Worm (Caenorhabditis elegans): ENCODE results near the gene emb-27.
A peak's percentile ranks its signal among the peaks of the same experiment; 100 is the strongest.

emb-27 gene

ce11 chrII:8126132-8126531, 35.8 kb downstream of the emb-27 start:
- no peak for TF ChIP-seq bed-1 (GFP tag; IDR thresholded peaks at IDR 0.05)
- no peak for TF ChIP-seq ceh-91 (GFP tag; IDR thresholded peaks at IDR 0.05)
- peak; percentile 24 for TF ChIP-seq tbp1 (GFP tag; optimal IDR thresholded peaks at IDR 0.05)
- TF ChIP-seq ekl-4 (GFP tag; IDR thresholded peaks at IDR 0.05) = no peak
- TF ChIP-seq lin-35 (GFP tag; optimal IDR thresholded peaks at IDR 0.05) = no peak
- TF ChIP-seq nfya-1 (tag; optimal IDR thresholded peaks at IDR 0.05; ENCODE audit: borderline replicate concordance, insufficient read depth) = no peak
- TF ChIP-seq F10E7.11 (tag; optimal IDR thresholded peaks at IDR 0.05) = no peak
- TF ChIP-seq hlh-12 (tag; optimal IDR thresholded peaks at IDR 0.05) = no peak
- TF ChIP-seq lsy-27 (tag; optimal IDR thresholded peaks at IDR 0.05; ENCODE audit: borderline replicate concordance, insufficient read depth) = no peak
- TF ChIP-seq F33H1.4 (GFP tag; IDR thresholded peaks at IDR 0.05) = no peak
- no peak for TF ChIP-seq nhr-120 (GFP tag; IDR thresholded peaks at IDR 0.05)
- no peak for TF ChIP-seq attf-6 (GFP tag; IDR thresholded peaks at IDR 0.05)
- TF ChIP-seq F57C9.4 (tag; optimal IDR thresholded peaks at IDR 0.05) = no peak
- no peak for TF ChIP-seq madf-8 (GFP tag; conservative IDR thresholded peaks at IDR 0.05)
- TF ChIP-seq madf-10 (tag; optimal IDR thresholded peaks at IDR 0.05) = no peak
- no peak for TF ChIP-seq unc-130 (GFP tag; optimal IDR thresholded peaks at IDR 0.05)
- no peak for TF ChIP-seq T26A5.8 (tag; optimal IDR thresholded peaks at IDR 0.05)
- no peak for TF ChIP-seq nhr-27 (tag; optimal IDR thresholded peaks at IDR 0.05)
- TF ChIP-seq mel-28 (tag; optimal IDR thresholded peaks at IDR 0.05; ENCODE audit: borderline replicate concordance) = no peak
- TF ChIP-seq sea-2 (GFP tag; IDR thresholded peaks at IDR 0.05) = no peak
- TF ChIP-seq ccch-3 (GFP tag; optimal IDR thresholded peaks at IDR 0.05) = no peak
- no peak for TF ChIP-seq repo-1 (tag; optimal IDR thresholded peaks at IDR 0.05)
- TF ChIP-seq hmg-1.2 (GFP tag; IDR thresholded peaks at IDR 0.05) = peak; percentile 61; the same call in 1 of the 2 replicates
- no peak for TF ChIP-seq dox-1 (GFP tag; IDR thresholded peaks at IDR 0.05)
- TF ChIP-seq T07F8.4 (tag; optimal IDR thresholded peaks at IDR 0.05) = no peak
- TF ChIP-seq mxl-1 (tag; optimal IDR thresholded peaks at IDR 0.05) = no peak
- TF ChIP-seq zfh-2 (GFP tag; conservative IDR thresholded peaks at IDR 0.05) = peak; percentile 83
- no peak for TF ChIP-seq hsf-1 (GFP tag; IDR thresholded peaks at IDR 0.05)
- TF ChIP-seq aptf-3 (GFP tag; IDR thresholded peaks at IDR 0.05) = no peak
- TF ChIP-seq ztf-26 (tag; optimal IDR thresholded peaks at IDR 0.05) = no peak
- no peak for TF ChIP-seq him-1 (tag; optimal IDR thresholded peaks at IDR 0.05)
- no peak for TF ChIP-seq rcor-1 (GFP tag; IDR thresholded peaks at IDR 0.05)
- TF ChIP-seq nfyb-1 (GFP tag; IDR thresholded peaks at IDR 0.05) = 0 out of 2 replicates have a peak, but pooled peaks have one; percentile 13
- TF ChIP-seq ztf-22 (GFP tag; optimal IDR thresholded peaks at IDR 0.05) = no peak
- no peak for TF ChIP-seq hmg-20 (GFP tag; IDR thresholded peaks at IDR 0.05)
- no peak for TF ChIP-seq lin-26 (GFP tag; IDR thresholded peaks at IDR 0.05)
- TF ChIP-seq nfya-2 (GFP tag; IDR thresholded peaks at IDR 0.05) = no peak
- TF ChIP-seq Y53G8AR.9 (GFP tag; conservative IDR thresholded peaks at IDR 0.05) = no peak
- TF ChIP-seq ceh-58 (GFP tag; IDR thresholded peaks at IDR 0.05) = no peak
- TF ChIP-seq attf-5 (GFP tag; optimal IDR thresholded peaks at IDR 0.05) = no peak
- TF ChIP-seq lir-1 (GFP tag; conservative IDR thresholded peaks at IDR 0.05) = no peak
- TF ChIP-seq madf-6 (GFP tag; IDR thresholded peaks at IDR 0.05) = no peak
- no peak for TF ChIP-seq ztf-28 (GFP tag; IDR thresholded peaks at IDR 0.05)
- no peak for TF ChIP-seq unc-62 (GFP tag; optimal IDR thresholded peaks at IDR 0.05)
- no peak for TF ChIP-seq gei-17 (GFP tag; optimal IDR thresholded peaks at IDR 0.05)
- TF ChIP-seq F49E8.2 (tag; optimal IDR thresholded peaks at IDR 0.05; ENCODE audit: insufficient read depth) = no peak
- TF ChIP-seq egl-44 (GFP tag; IDR thresholded peaks at IDR 0.05) = no peak
- no peak for TF ChIP-seq lin-40 (tag; optimal IDR thresholded peaks at IDR 0.05)
- no peak for TF ChIP-seq akir-1 (GFP tag; optimal IDR thresholded peaks at IDR 0.05)
- no peak for TF ChIP-seq B0336.3 (GFP tag; IDR thresholded peaks at IDR 0.05)
